Worm (Caenorhabditis elegans): Measurements from ENCODE around the gene npr-22.

DNA sequence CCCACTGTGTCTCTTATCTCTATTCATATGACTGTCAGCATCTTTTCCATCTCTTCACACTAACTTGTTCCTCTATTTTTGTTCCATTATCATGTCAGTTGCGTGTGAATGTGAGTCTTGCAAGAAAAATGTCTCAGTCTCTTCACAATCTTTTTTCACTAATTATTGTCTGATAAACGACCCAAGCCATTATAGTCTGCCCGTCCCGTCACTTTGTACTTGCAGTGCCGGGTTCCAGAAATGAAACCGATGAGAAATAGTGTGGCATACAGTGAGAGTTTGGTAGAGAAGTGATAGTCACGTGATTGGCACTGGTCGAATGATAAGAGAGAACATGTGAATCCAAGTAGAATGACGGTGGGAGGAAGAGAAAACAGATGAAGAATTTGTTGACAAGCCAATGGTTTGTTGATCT is 31.6 kb upstream of the npr-22 start:
- TF ChIP-seq ztf-11 (tag; optimal IDR thresholded peaks at IDR 0.05) (no peak), nhr-237 (tag; optimal IDR thresholded peaks at IDR 0.05) (no peak), elt-3 (tag; optimal IDR thresholded peaks at IDR 0.05) (peak; percentile 69), unc-39 (tag; optimal IDR thresholded peaks at IDR 0.05) (no peak), ceh-83 (GFP tag; optimal IDR thresholded peaks at IDR 0.05) (no peak), nhr-12 (tag; optimal IDR thresholded peaks at IDR 0.05) (no peak), blmp-1 (tag; optimal IDR thresholded peaks at IDR 0.05) (no peak), snpc-4 (tag; optimal IDR thresholded peaks at IDR 0.05) (no peak), tbx-8 (GFP tag; optimal IDR thresholded peaks at IDR 0.05) (no peak), zip-8 (tag; optimal IDR thresholded peaks at IDR 0.05) (no peak), lsy-2 (tag; optimal IDR thresholded peaks at IDR 0.05) (no peak), unc-62 (GFP tag; optimal IDR thresholded peaks at IDR 0.05) (peak; percentile 35)
